In genomic region chrV:4495114-4495819, ce11 we compare ENCODE assay signal across 1 worm cellular context.
TF ChIP-seq lines count a peak whose summit lies in the region.

No protein-coding gene starts in this region.

TF ChIP-seq in whole organism, L1 larva, 84 proteins besides CTCF, POLR2A, EP300 and RAD21 (continued from another document):
- TF ChIP-seq unc-62 (GFP tag; optimal IDR thresholded peaks at IDR 0.05; lab: Kevin White, UChicago) (peak; percentile 36), lin-15B (tag; optimal IDR thresholded peaks at IDR 0.05; lab: Kevin White, UChicago) (no peak), hlh-4 (tag; optimal IDR thresholded peaks at IDR 0.05; lab: Kevin White, UChicago) (no peak), xbp-1 (tag; optimal IDR thresholded peaks at IDR 0.05; lab: Kevin White, UChicago) (no peak), mab-9 (GFP tag; IDR thresholded peaks at IDR 0.05; lab: Robert Waterston, UW) (0 out of 2 replicates have a peak, but pooled peaks have one; percentile 28), lsy-2 (tag; optimal IDR thresholded peaks at IDR 0.05; lab: Kevin White, UChicago) (no peak), nhr-12 (tag; optimal IDR thresholded peaks at IDR 0.05; lab: Kevin White, UChicago) (no peak), skn-1 (tag; optimal IDR thresholded peaks at IDR 0.05; lab: Kevin White, UChicago) (no peak), lin-39 (tag; optimal IDR thresholded peaks at IDR 0.05; lab: Kevin White, UChicago) (peak; percentile 20), unc-30 (tag; optimal IDR thresholded peaks at IDR 0.05; lab: Kevin White, UChicago) (no peak), ceh-88 (GFP tag; IDR thresholded peaks at IDR 0.05; lab: Robert Waterston, UW) (no peak), Y116A8C.19 (tag; optimal IDR thresholded peaks at IDR 0.05; lab: Kevin White, UChicago; ENCODE audit: borderline replicate concordance) (no peak), mep-1 (tag; optimal IDR thresholded peaks at IDR 0.05; lab: Kevin White, UChicago) (no peak)
